Fruit fly (Drosophila melanogaster): ENCODE results near the gene opm.

opm gene

dm6 chrX:15074646-15075351, 8.6 kb upstream of the opm start:
- TF ChIP-seq CG4496 (GFP tag; IDR thresholded peaks at IDR 0.05) (peak; percentile 91), EcR (GFP tag; optimal IDR thresholded peaks at IDR 0.05) (peak; percentile 51), CG12605 (GFP tag; IDR thresholded peaks at IDR 0.05) (peak; percentile 69), CG8301 (tag; optimal IDR thresholded peaks at IDR 0.05) (peak; percentile 88), Pif1B (GFP tag; optimal IDR thresholded peaks at IDR 0.05) (peak; percentile 79), Pif1A (GFP tag; optimal IDR thresholded peaks at IDR 0.05) (peak; percentile 90), rn (GFP tag; IDR thresholded peaks at IDR 0.05) (peak; percentile 67), CG15710 (tag; optimal IDR thresholded peaks at IDR 0.05) (peak; percentile 81), CG34367 (tag; optimal IDR thresholded peaks at IDR 0.05) (peak; percentile 82), gl (tag; optimal IDR thresholded peaks at IDR 0.05) (peak; percentile 88), fd96Ca (GFP tag; IDR thresholded peaks at IDR 0.05) (peak; percentile 91), CG9948 (tag; optimal IDR thresholded peaks at IDR 0.05) (peak; percentile 74), Ets98B (GFP tag; IDR thresholded peaks at IDR 0.05) (peak; percentile 87), CG8159 (tag; optimal IDR thresholded peaks at IDR 0.05) (peak; percentile 84), CG32121 (GFP tag; IDR thresholded peaks at IDR 0.05) (peak; percentile 92), CG14655 (GFP tag; optimal IDR thresholded peaks at IDR 0.05) (peak; percentile 91), CG17806 (tag; optimal IDR thresholded peaks at IDR 0.05) (peak; percentile 62), CG13204 (GFP tag; optimal IDR thresholded peaks at IDR 0.05) (peak; percentile 81), D1 (tag; optimal IDR thresholded peaks at IDR 0.05) (peak; percentile 61), Snoo (tag; optimal IDR thresholded peaks at IDR 0.05) (peak; percentile 71), CG10348 (GFP tag; IDR thresholded peaks at IDR 0.05) (no peak; the same call in 1 of the 2 replicates)

- no peak for TF ChIP-seq CG32121 (GFP tag; IDR thresholded peaks at IDR 0.05)
- no peak for TF ChIP-seq D1 (tag; optimal IDR thresholded peaks at IDR 0.05)
- no peak for TF ChIP-seq CG17806 (tag; optimal IDR thresholded peaks at IDR 0.05)
- no peak for TF ChIP-seq CG12605 (GFP tag; IDR thresholded peaks at IDR 0.05)
- no peak for TF ChIP-seq CG9948 (tag; optimal IDR thresholded peaks at IDR 0.05)
- TF ChIP-seq Pif1B (GFP tag; optimal IDR thresholded peaks at IDR 0.05): no peak
- TF ChIP-seq fd96Ca (GFP tag; IDR thresholded peaks at IDR 0.05): peak; percentile 29; the same call in 1 of the 3 replicates
- TF ChIP-seq CG4496 (GFP tag; IDR thresholded peaks at IDR 0.05): no peak
- peak; percentile 37 for TF ChIP-seq CG8159 (tag; optimal IDR thresholded peaks at IDR 0.05)
- TF ChIP-seq CG8301 (tag; optimal IDR thresholded peaks at IDR 0.05): peak; percentile 25
- TF ChIP-seq Snoo (tag; optimal IDR thresholded peaks at IDR 0.05): peak; percentile 15
- TF ChIP-seq CG34367 (tag; optimal IDR thresholded peaks at IDR 0.05): peak; percentile 12
- TF ChIP-seq Ets98B (GFP tag; IDR thresholded peaks at IDR 0.05): peak; percentile 37; the same call in 1 of the 2 replicates
- peak; percentile 29 for TF ChIP-seq CG15710 (tag; optimal IDR thresholded peaks at IDR 0.05)
- no peak for TF ChIP-seq rn (GFP tag; IDR thresholded peaks at IDR 0.05)
- peak; percentile 43 for TF ChIP-seq Pif1A (GFP tag; optimal IDR thresholded peaks at IDR 0.05)
- peak; percentile 11 for TF ChIP-seq CG14655 (GFP tag; optimal IDR thresholded peaks at IDR 0.05)
- TF ChIP-seq CG10348 (GFP tag; IDR thresholded peaks at IDR 0.05): no peak
- peak; percentile 62 for TF ChIP-seq EcR (GFP tag; optimal IDR thresholded peaks at IDR 0.05)
- TF ChIP-seq gl (tag; optimal IDR thresholded peaks at IDR 0.05): peak; percentile 23
- TF ChIP-seq CG13204 (GFP tag; optimal IDR thresholded peaks at IDR 0.05): no peak
Observed at dm6 chrX:15070811-15071479, 4.7 kb upstream of the opm start.

dm6 chrX:15070137-15070536, 3.9 kb upstream of the opm start:
- TF ChIP-seq Pif1A (GFP tag; optimal IDR thresholded peaks at IDR 0.05) (no peak), CG10348 (GFP tag; IDR thresholded peaks at IDR 0.05) (no peak), CG12605 (GFP tag; IDR thresholded peaks at IDR 0.05) (no peak), CG4496 (GFP tag; IDR thresholded peaks at IDR 0.05) (no peak)

- TF ChIP-seq CG14655 (GFP tag; optimal IDR thresholded peaks at IDR 0.05) (peak; percentile 96), CG34367 (tag; optimal IDR thresholded peaks at IDR 0.05) (peak; percentile 98), Pif1A (GFP tag; optimal IDR thresholded peaks at IDR 0.05) (peak; percentile 85), CG15710 (tag; optimal IDR thresholded peaks at IDR 0.05) (peak; percentile 96), Ets98B (GFP tag; IDR thresholded peaks at IDR 0.05) (peak; percentile 90), CG9948 (tag; optimal IDR thresholded peaks at IDR 0.05) (peak; percentile 88), CG12605 (GFP tag; IDR thresholded peaks at IDR 0.05) (peak; percentile 94), CG8159 (tag; optimal IDR thresholded peaks at IDR 0.05) (peak; percentile 93), EcR (GFP tag; optimal IDR thresholded peaks at IDR 0.05) (peak; percentile 77), Pif1B (GFP tag; optimal IDR thresholded peaks at IDR 0.05) (peak; percentile 90), CG13204 (GFP tag; optimal IDR thresholded peaks at IDR 0.05) (peak; percentile 100), rn (GFP tag; IDR thresholded peaks at IDR 0.05) (peak; percentile 64; the same call in 1 of the 2 replicates), CG10348 (GFP tag; IDR thresholded peaks at IDR 0.05) (no peak), CG8301 (tag; optimal IDR thresholded peaks at IDR 0.05) (peak; percentile 89), Snoo (tag; optimal IDR thresholded peaks at IDR 0.05) (peak; percentile 59), CG32121 (GFP tag; IDR thresholded peaks at IDR 0.05) (peak; percentile 83), CG17806 (tag; optimal IDR thresholded peaks at IDR 0.05) (peak; percentile 93), gl (tag; optimal IDR thresholded peaks at IDR 0.05) (peak; percentile 100), CG4496 (GFP tag; IDR thresholded peaks at IDR 0.05) (peak; percentile 95), D1 (tag; optimal IDR thresholded peaks at IDR 0.05) (peak; percentile 44), fd96Ca (GFP tag; IDR thresholded peaks at IDR 0.05) (peak; percentile 90)
Observed at dm6 chrX:15069417-15069896, 3.2 kb upstream of the opm start.

dm6 chrX:15068537-15068936, 2.3 kb upstream of the opm start:
- TF ChIP-seq CG12605 (GFP tag; IDR thresholded peaks at IDR 0.05) (no peak), rn (GFP tag; IDR thresholded peaks at IDR 0.05) (no peak), gl (tag; optimal IDR thresholded peaks at IDR 0.05) (peak; percentile 21), CG13204 (GFP tag; optimal IDR thresholded peaks at IDR 0.05) (peak; percentile 44), CG10348 (GFP tag; IDR thresholded peaks at IDR 0.05) (no peak), CG8301 (tag; optimal IDR thresholded peaks at IDR 0.05) (no peak), D1 (tag; optimal IDR thresholded peaks at IDR 0.05) (no peak)

Data from whole organism, pupa.